Worm (Caenorhabditis elegans): ENCODE results near the gene W06F12.2.

- no peak for TF ChIP-seq unc-86 (tag; optimal IDR thresholded peaks at IDR 0.05)
- no peak for TF ChIP-seq nhr-237 (tag; optimal IDR thresholded peaks at IDR 0.05)
- TF ChIP-seq pqm-1 (tag; optimal IDR thresholded peaks at IDR 0.05): no peak
- no peak for TF ChIP-seq alr-1 (tag; optimal IDR thresholded peaks at IDR 0.05; ENCODE audit: borderline replicate concordance)
- no peak for TF ChIP-seq tbx-2 (tag; optimal IDR thresholded peaks at IDR 0.05)
- no peak for TF ChIP-seq nhr-77 (tag; optimal IDR thresholded peaks at IDR 0.05)
- no peak for TF ChIP-seq sox-4 (tag; optimal IDR thresholded peaks at IDR 0.05)
- TF ChIP-seq nhr-12 (tag; optimal IDR thresholded peaks at IDR 0.05): no peak
- no peak for TF ChIP-seq xbp-1 (tag; optimal IDR thresholded peaks at IDR 0.05)
- TF ChIP-seq aly-2 (tag; optimal IDR thresholded peaks at IDR 0.05): no peak
- TF ChIP-seq mep-1 (tag; optimal IDR thresholded peaks at IDR 0.05): no peak
- no peak for TF ChIP-seq unc-130 (tag; optimal IDR thresholded peaks at IDR 0.05)
- TF ChIP-seq snu-23 (GFP tag; optimal IDR thresholded peaks at IDR 0.05): no peak
Measured at ce11 chrIII:13721066-13721465, 10.4 kb downstream of the W06F12.2 start.

All from whole organism, L1 larva.